Fruit fly (Drosophila melanogaster) whole organism, embryonic: ENCODE results near the gene CG43731.
A peak's percentile ranks its signal among the peaks of the same experiment; 100 is the strongest.

Experiments
- Ada2b ChIP-seq: fragments of 200-800 bp; sonication (Bioruptor generic); IDR thresholded peaks from 2 replicates; pipeline ENCODE4 v1.3.6; 2022; ENCODE audit warnings: missing biosample characterization, missing genetic modification characterization
- Bgb ChIP-seq: fragments of 200-800 bp; sonication (Bioruptor generic); IDR thresholded peaks from 2 replicates; pipeline ENCODE4 v1.3.6; 2022; ENCODE audit warnings: missing biosample characterization, missing genetic modification characterization; ENCODE audit not compliant: partially characterized antibody
- CG11085 ChIP-seq: fragments of 200-800 bp; sonication (Bioruptor generic); IDR thresholded peaks from 2 replicates; pipeline ENCODE4 v1.3.6; 2022; ENCODE audit warnings: missing biosample characterization, missing genetic modification characterization
- CG12104 ChIP-seq: fragments of 200-800 bp; sonication (Bioruptor generic); optimal IDR thresholded peaks from 3 replicates; lab custom pipeline; 2016; ENCODE audit warnings: missing biosample characterization, missing genetic modification characterization
- CG13287 ChIP-seq: fragments of 200-800 bp; sonication (Bioruptor generic); IDR thresholded peaks from 2 replicates; pipeline ENCODE4 v1.3.6; 2022; ENCODE audit warnings: missing biosample characterization, missing genetic modification characterization; ENCODE audit not compliant: partially characterized antibody
- CG14965 ChIP-seq: fragments of 200-800 bp; sonication (Bioruptor generic); optimal IDR thresholded peaks from 2 replicates; lab custom pipeline; 2016; ENCODE audit warnings: missing biosample characterization, missing genetic modification characterization, borderline replicate concordance
- CG15269 ChIP-seq: fragments of 200-800 bp; sonication (Bioruptor generic); optimal IDR thresholded peaks from 2 replicates; lab custom pipeline; 2018; ENCODE audit warnings: missing biosample characterization, mild to moderate bottlenecking, missing genetic modification characterization, moderate library complexity
- CG1529 ChIP-seq: fragments of 200-800 bp; sonication (Bioruptor generic); optimal IDR thresholded peaks from 3 replicates; lab custom pipeline; 2018; ENCODE audit warnings: missing biosample characterization, missing genetic modification characterization
- CG17186 ChIP-seq: fragments of 200-800 bp; sonication (Bioruptor generic); optimal IDR thresholded peaks from 3 replicates; lab custom pipeline; 2017; ENCODE audit warnings: missing biosample characterization, missing genetic modification reagents, missing genetic modification characterization
- CG17361 ChIP-seq: fragments of 200-800 bp; sonication (Bioruptor generic); IDR thresholded peaks from 3 replicates; pipeline ENCODE4 v1.3.6; 2022; ENCODE audit warnings: missing biosample characterization, missing genetic modification characterization
- CG2129 ChIP-seq: fragments of 200-800 bp; sonication (Bioruptor generic); IDR thresholded peaks from 2 replicates; pipeline ENCODE4 v1.3.6; 2022; ENCODE audit warnings: missing biosample characterization, missing genetic modification characterization; ENCODE audit not compliant: partially characterized antibody
- CG2875 ChIP-seq: fragments of 200-800 bp; sonication (Bioruptor generic); optimal IDR thresholded peaks from 2 replicates; lab custom pipeline; 2017; ENCODE audit warnings: missing biosample characterization, mild to moderate bottlenecking, missing genetic modification characterization, missing genetic modification reagents
- CG34224 ChIP-seq: fragments of 200-800 bp; sonication (Bioruptor generic); IDR thresholded peaks from 3 replicates; pipeline ENCODE4 v1.3.6; 2022; ENCODE audit warnings: missing biosample characterization, missing genetic modification characterization; ENCODE audit not compliant: partially characterized antibody
- CG34376 ChIP-seq: fragments of 200-800 bp; sonication (Bioruptor generic); optimal IDR thresholded peaks from 2 replicates; lab custom pipeline; 2018; ENCODE audit warnings: missing biosample characterization, mild to moderate bottlenecking, missing genetic modification characterization
- CG34422 ChIP-seq: fragments of 200-800 bp; sonication (Bioruptor generic); IDR thresholded peaks from 3 replicates; pipeline ENCODE4 v1.3.6; 2022; ENCODE audit warnings: missing biosample characterization, missing genetic modification characterization
- CG6791 ChIP-seq: fragments of 200-800 bp; sonication (Bioruptor generic); IDR thresholded peaks from 3 replicates; pipeline ENCODE4 v1.3.6; 2022; ENCODE audit warnings: missing biosample characterization, missing genetic modification characterization; ENCODE audit not compliant: partially characterized antibody
- CG7372 ChIP-seq: fragments of 200-800 bp; sonication (Bioruptor generic); IDR thresholded peaks from 2 replicates; pipeline ENCODE4 v1.3.6; 2022; ENCODE audit warnings: missing biosample characterization, missing genetic modification characterization
- CG7963 ChIP-seq: fragments of 200-800 bp; sonication (Bioruptor generic); IDR thresholded peaks from 3 replicates; pipeline ENCODE4 v1.3.6; 2022; ENCODE audit warnings: missing biosample characterization, missing genetic modification characterization; ENCODE audit not compliant: partially characterized antibody
- CG9932 ChIP-seq: fragments of 200-800 bp; sonication (Bioruptor generic); IDR thresholded peaks from 2 replicates; pipeline ENCODE4 v1.3.6; 2022; ENCODE audit warnings: missing biosample characterization, missing genetic modification characterization
- D19A ChIP-seq: fragments of 200-800 bp; optimal IDR thresholded peaks from 3 replicates; lab custom pipeline; 2019; ENCODE audit warnings: missing biosample characterization, mild to moderate bottlenecking, missing genetic modification characterization, moderate library complexity
- E2f1 ChIP-seq: fragments of 200-800 bp; sonication (Bioruptor generic); IDR thresholded peaks from 2 replicates; pipeline ENCODE4 v1.3.6; 2022; ENCODE audit warnings: missing biosample characterization, missing genetic modification characterization
- ERR ChIP-seq: fragments of 200-800 bp; sonication (Bioruptor generic); optimal IDR thresholded peaks from 2 replicates; lab custom pipeline; 2016; ENCODE audit warnings: missing biosample characterization, missing genetic modification characterization
- Eip74EF ChIP-seq, 2 experiments: fragments of 200-800 bp in 1 of 2; fragments of >200 bp in 1 of 2; sonication (Bioruptor generic) in 1 of 2; optimal IDR thresholded peaks; 2 replicates each; lab custom pipeline; 2017 to 2019; ENCODE audit warnings: missing biosample characterization in 2 of 2, missing genetic modification characterization in 2 of 2, mild to moderate bottlenecking in 1 of 2, moderate library complexity in 1 of 2
- Elba2 ChIP-seq: fragments of 200-800 bp; sonication (Bioruptor generic); optimal IDR thresholded peaks from 3 replicates; lab custom pipeline; 2016; ENCODE audit warnings: missing biosample characterization, missing genetic modification characterization
- Hr78 ChIP-seq, 2 experiments: fragments of 200-800 bp in 1 of 2; fragments of >200 bp in 1 of 2; sonication (Bioruptor generic) in 1 of 2; optimal IDR thresholded peaks; 2 replicates each; lab custom pipeline; 2017 to 2019; ENCODE audit warnings: missing biosample characterization in 2 of 2, missing genetic modification characterization in 2 of 2, mild to moderate bottlenecking in 1 of 2, moderate library complexity in 1 of 2
- Myb ChIP-seq: fragments of 200-800 bp; sonication (Bioruptor generic); optimal IDR thresholded peaks from 2 replicates; lab custom pipeline; 2016; ENCODE audit warnings: missing biosample characterization, missing genetic modification characterization
- Pdp1 ChIP-seq, 2 experiments: fragments of 200-800 bp; sonication (Bioruptor generic); optimal IDR thresholded peaks; 3 replicates each; lab custom pipeline; 2016; ENCODE audit warnings: missing biosample characterization in 2 of 2, missing genetic modification characterization in 2 of 2, mild to moderate bottlenecking in 1 of 2, moderate library complexity in 1 of 2
- Trl ChIP-seq, 3 experiments: fragments of >200 bp in 2 of 3; fragments of 200-800 bp in 1 of 3; sonication (Bioruptor generic) in 1 of 3; optimal IDR thresholded peaks; 2 replicates in 1 of 3; 3 replicates in 2 of 3; lab custom pipeline; 2016 to 2017; ENCODE audit warnings: missing biosample characterization in 1 of 3, missing genetic modification characterization in 1 of 3
- Xbp1 ChIP-seq: fragments of 200-800 bp; sonication (Bioruptor generic); optimal IDR thresholded peaks from 3 replicates; lab custom pipeline; 2016; ENCODE audit warnings: missing biosample characterization, mild to moderate bottlenecking, missing genetic modification characterization
- bigmax ChIP-seq: fragments of 200-800 bp; sonication (Bioruptor generic); optimal IDR thresholded peaks from 2 replicates; lab custom pipeline; 2018; ENCODE audit warnings: missing biosample characterization, mild to moderate bottlenecking, missing genetic modification characterization
- caup ChIP-seq: fragments of 200-800 bp; sonication (Bioruptor generic); optimal IDR thresholded peaks from 3 replicates; lab custom pipeline; 2017; ENCODE audit warnings: missing biosample characterization, mild to moderate bottlenecking, missing genetic modification characterization, moderate library complexity; ENCODE audit not compliant: severe bottlenecking
- crp ChIP-seq, 2 experiments: fragments of 200-800 bp; sonication (Bioruptor generic); optimal IDR thresholded peaks; 2 replicates in 1 of 2; 3 replicates in 1 of 2; lab custom pipeline; 2017; ENCODE audit warnings: missing biosample characterization in 2 of 2, missing genetic modification characterization in 2 of 2, mild to moderate bottlenecking in 1 of 2, moderate library complexity in 1 of 2
- dan ChIP-seq: fragments of 200-800 bp; sonication (Bioruptor generic); IDR thresholded peaks from 2 replicates; pipeline ENCODE4 v1.3.6; 2022; ENCODE audit warnings: missing biosample characterization, missing genetic modification characterization
- ewg ChIP-seq: fragments of 200-800 bp; sonication (Bioruptor generic); optimal IDR thresholded peaks from 3 replicates; lab custom pipeline; 2017; ENCODE audit warnings: mild to moderate bottlenecking, missing biosample characterization, missing genetic modification reagents, missing genetic modification characterization
- lola ChIP-seq, 3 experiments: fragments of >200 bp in 2 of 3; fragments of 200-800 bp in 1 of 3; sonication (Bioruptor generic) in 1 of 3; optimal IDR thresholded peaks; 2 replicates each; lab custom pipeline; 2017 to 2019; ENCODE audit warnings: missing biosample characterization in 3 of 3, missing genetic modification characterization in 3 of 3, mild to moderate bottlenecking in 1 of 3, moderate library complexity in 1 of 3
- lov ChIP-seq, 2 experiments: fragments of 200-800 bp in 1 of 2; fragments of >200 bp in 1 of 2; sonication (Bioruptor generic) in 1 of 2; IDR thresholded peaks in 1 of 2; optimal IDR thresholded peaks in 1 of 2; 2 replicates in 1 of 2; 3 replicates in 1 of 2; pipeline versions ENCODE4 v1.3.6 to Lab custom; 2017 to 2022; ENCODE audit warnings: missing biosample characterization in 1 of 2, missing genetic modification characterization in 1 of 2
- oc ChIP-seq: fragments of 200-800 bp; sonication (Bioruptor generic); optimal IDR thresholded peaks from 2 replicates; lab custom pipeline; 2018; ENCODE audit warnings: missing biosample characterization, mild to moderate bottlenecking, missing genetic modification characterization, moderate library complexity
- onecut ChIP-seq: fragments of 200-800 bp; sonication (Bioruptor generic); IDR thresholded peaks from 2 replicates; pipeline ENCODE4 v1.3.6; 2022; ENCODE audit warnings: missing biosample characterization, missing genetic modification characterization
- pfk ChIP-seq: fragments of 200-800 bp; sonication (Bioruptor generic); optimal IDR thresholded peaks from 2 replicates; lab custom pipeline; 2018; ENCODE audit warnings: missing biosample characterization, mild to moderate bottlenecking, missing genetic modification characterization, moderate library complexity
- pum ChIP-seq: fragments of 200-800 bp; sonication (Bioruptor generic); optimal IDR thresholded peaks from 2 replicates; lab custom pipeline; 2016; ENCODE audit warnings: missing biosample characterization, missing genetic modification characterization
- scrt ChIP-seq: fragments of 200-800 bp; sonication (Bioruptor generic); optimal IDR thresholded peaks from 2 replicates; lab custom pipeline; 2018; ENCODE audit warnings: missing biosample characterization, mild to moderate bottlenecking, missing genetic modification characterization, moderate library complexity
- sens ChIP-seq: fragments of 200-800 bp; sonication (Bioruptor generic); peaks from one replicate; lab custom pipeline; 2016; ENCODE audit warnings: missing biosample characterization, missing genetic modification characterization
- sim ChIP-seq: fragments of 200-800 bp; sonication (Bioruptor generic); IDR thresholded peaks from 2 replicates; pipeline ENCODE4 v1.3.6; 2022; ENCODE audit warnings: missing biosample characterization, missing genetic modification characterization
- slou ChIP-seq: fragments of 200-800 bp; sonication (Bioruptor generic); optimal IDR thresholded peaks from 3 replicates; lab custom pipeline; 2016; ENCODE audit warnings: missing biosample characterization, missing genetic modification characterization
- tio ChIP-seq: fragments of 200-800 bp; sonication (Bioruptor generic); optimal IDR thresholded peaks from 2 replicates; lab custom pipeline; 2017; ENCODE audit warnings: missing biosample characterization, missing genetic modification characterization, inconsistent platforms
- vnd ChIP-seq: fragments of 200-800 bp; sonication (Bioruptor generic); IDR thresholded peaks from 3 replicates; pipeline ENCODE4 v1.3.6; 2022; ENCODE audit warnings: missing biosample characterization, missing genetic modification characterization; ENCODE audit not compliant: partially characterized antibody

Gene CG43731

DNA sequence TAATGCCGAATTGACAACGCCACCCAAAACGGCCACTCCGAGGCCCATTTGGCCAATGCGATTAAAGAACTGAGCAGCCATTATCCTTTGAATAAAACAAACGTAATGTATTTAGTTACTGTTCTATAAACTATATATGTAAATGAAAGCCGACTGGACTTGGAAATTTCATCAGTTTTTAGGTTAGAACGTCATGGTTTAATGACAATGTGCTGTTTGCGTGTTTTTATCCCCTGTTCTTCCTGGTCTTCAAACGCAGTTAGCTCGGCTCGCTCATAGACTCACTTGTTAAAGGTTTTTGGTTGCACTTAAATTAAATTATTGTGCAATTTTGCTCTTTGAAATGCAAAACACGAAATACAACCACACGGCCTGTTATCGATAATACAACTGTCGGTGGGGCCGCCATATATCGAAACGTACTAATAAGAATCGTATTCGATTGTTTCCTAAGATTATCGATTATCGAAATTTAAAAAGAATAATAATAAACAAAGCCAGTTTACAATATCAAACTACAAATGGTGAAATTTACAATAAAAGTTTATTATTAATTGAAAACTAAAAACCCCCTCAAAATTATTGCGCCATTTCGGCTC, 21.7 kb downstream of the CG43731 start, which contains the start of gene Phb1 (continued):
- no peak for TF ChIP-seq Eip74EF (GFP tag; optimal IDR thresholded peaks at IDR 0.05; lab: Kevin White, UChicago)
- TF ChIP-seq CG2129 (GFP tag; lab: Robert Waterston, UW): peak; percentile 28; the same call in 1 of the 2 replicates
- peak; percentile 98 for TF ChIP-seq bigmax (GFP tag; lab: Kevin White, UChicago)
- no peak for TF ChIP-seq CG17186 (GFP tag; lab: Kevin White, UChicago)
- no peak for TF ChIP-seq Xbp1 (GFP tag; lab: Kevin White, UChicago)
- no peak for TF ChIP-seq Hr78 (GFP tag; optimal IDR thresholded peaks at IDR 0.05; lab: Kevin White, UChicago)
- peak; percentile 91 for TF ChIP-seq CG6791
- no peak for TF ChIP-seq pum
- TF ChIP-seq Bgb (GFP tag; lab: Robert Waterston, UW): peak; percentile 87
- TF ChIP-seq E2f1: no peak
- TF ChIP-seq CG34422 (GFP tag; lab: Robert Waterston, UW): peak; percentile 69; the same call in 1 of the 3 replicates
- no peak for TF ChIP-seq pfk
- peak; percentile 95 for TF ChIP-seq CG7963 (GFP tag; lab: Robert Waterston, UW)
- TF ChIP-seq sens (GFP tag; lab: Kevin White, UChicago): peak; percentile 69
- TF ChIP-seq crp (GFP tag; optimal IDR thresholded peaks at IDR 0.05; lab: Kevin White, UChicago): peak in 1 of 2 experiments; percentile 16
- TF ChIP-seq Ada2b (GFP tag; lab: Robert Waterston, UW): no peak
- peak; percentile 90 for TF ChIP-seq CG13287 (GFP tag; lab: Robert Waterston, UW)

DNA sequence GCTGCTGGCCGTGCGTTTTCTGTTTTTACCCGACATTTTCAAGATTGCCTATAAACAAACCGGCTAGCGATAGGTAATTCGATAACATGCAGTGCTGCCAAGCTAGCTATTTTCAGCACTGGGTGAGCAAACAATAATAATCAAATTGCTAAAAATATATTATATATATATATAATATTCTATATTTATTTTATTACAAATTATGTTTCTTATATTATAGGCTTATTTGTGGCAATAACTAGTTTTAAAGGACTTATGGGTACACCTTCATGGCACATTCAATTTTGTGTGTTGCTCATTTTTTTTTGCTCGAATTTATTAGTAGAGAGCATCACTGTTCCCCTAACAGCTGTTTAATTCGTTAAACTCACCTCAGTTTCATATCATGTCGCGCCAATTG, 25.0 kb downstream of the CG43731 start:
- TF ChIP-seq dan (GFP tag; lab: Robert Waterston, UW) (no peak), CG9932 (GFP tag; lab: Robert Waterston, UW) (peak; percentile 83), Elba2 (GFP tag; lab: Kevin White, UChicago) (no peak), onecut (GFP tag; lab: Robert Waterston, UW) (no peak), lov (optimal IDR thresholded peaks at IDR 0.05; lab: Kevin White, UChicago) (no peak), lov (GFP tag; IDR thresholded peaks at IDR 0.05; lab: Robert Waterston, UW) (no peak), Pdp1 (GFP tag; optimal IDR thresholded peaks at IDR 0.05; lab: Kevin White, UChicago) (no peak), ERR (no peak), D19A (no peak), CG17361 (GFP tag; lab: Robert Waterston, UW) (peak; percentile 74), CG11085 (GFP tag; lab: Robert Waterston, UW) (no peak), sim (GFP tag; lab: Robert Waterston, UW) (no peak), CG1529 (no peak), CG7372 (GFP tag; lab: Robert Waterston, UW) (0 out of 2 replicates have a peak, but pooled peaks have one; percentile 17), Trl (optimal IDR thresholded peaks at IDR 0.05; lab: Kevin White, UChicago) (no peak), Trl (GFP tag; optimal IDR thresholded peaks at IDR 0.05; lab: Kevin White, UChicago) (no peak), lola (GFP tag; optimal IDR thresholded peaks at IDR 0.05; lab: Kevin White, UChicago) (peak in 1 of 3 experiments; percentile 71), caup (GFP tag; lab: Kevin White, UChicago) (peak; percentile 58), CG34376 (GFP tag; lab: Kevin White, UChicago) (peak; percentile 20), slou (GFP tag; lab: Kevin White, UChicago) (no peak), CG15269 (tag; lab: Kevin White, UChicago) (peak; percentile 78), tio (no peak), CG12104 (peak; percentile 23), CG14965 (GFP tag; lab: Kevin White, UChicago) (no peak), oc (tag; lab: Kevin White, UChicago) (peak; percentile 33), CG2875 (GFP tag; lab: Kevin White, UChicago) (no peak), CG34224 (GFP tag; lab: Robert Waterston, UW) (0 out of 3 replicates have a peak, but pooled peaks have one; percentile 21), Myb (GFP tag; lab: Kevin White, UChicago) (no peak), vnd (GFP tag; lab: Robert Waterston, UW) (no peak), ewg (GFP tag; lab: Kevin White, UChicago) (no peak), scrt (GFP tag; lab: Kevin White, UChicago) (no peak)
